Fruit fly (Drosophila melanogaster): ENCODE measurements around the gene CG12213.

Gene CG12213

dm6 chr3R:12016828-12017280 lies 49.4 kb upstream of the CG12213 start, which contains the start of the genes DCAF12 and Spt3 (continued):
- TF ChIP-seq Eip74EF (GFP tag; optimal IDR thresholded peaks at IDR 0.05), result no peak
- peak; percentile 51; the same call in 1 of the 2 replicates for TF ChIP-seq al (GFP tag; IDR thresholded peaks at IDR 0.05)
- no peak for TF ChIP-seq NFAT (GFP tag; IDR thresholded peaks at IDR 0.05)
- no peak for TF ChIP-seq Sox102F (GFP tag; optimal IDR thresholded peaks at IDR 0.05)
- TF ChIP-seq pzg (GFP tag; optimal IDR thresholded peaks at IDR 0.05), result peak; percentile 37
- TF ChIP-seq Xbp1 (GFP tag; optimal IDR thresholded peaks at IDR 0.05), result peak; percentile 50
- peak; percentile 58; the same call in 1 of the 2 replicates for TF ChIP-seq CG4404 (GFP tag; IDR thresholded peaks at IDR 0.05)
- peak; percentile 36 for TF ChIP-seq Deaf1 (tag; optimal IDR thresholded peaks at IDR 0.05)
- TF ChIP-seq MBD-R2 (GFP tag; IDR thresholded peaks at IDR 0.05), result peak; percentile 92
- TF ChIP-seq hb (GFP tag; IDR thresholded peaks at IDR 0.05; ENCODE audit: partially characterized antibody), result peak; percentile 94
- no peak for TF ChIP-seq CG11560 (tag; IDR thresholded peaks at IDR 0.05)
- TF ChIP-seq CG16815 (GFP tag; optimal IDR thresholded peaks at IDR 0.05), result peak; percentile 12
- TF ChIP-seq CG9437 (GFP tag; optimal IDR thresholded peaks at IDR 0.05), result peak; percentile 74
- no peak for TF ChIP-seq CG12942 (GFP tag; optimal IDR thresholded peaks at IDR 0.05)
- peak; percentile 48 for TF ChIP-seq Blimp-1 (GFP tag; optimal IDR thresholded peaks at IDR 0.05)
- TF ChIP-seq CG1832 (GFP tag; optimal IDR thresholded peaks at IDR 0.05), result no peak
- peak; percentile 56 for TF ChIP-seq Aef1 (GFP tag; IDR thresholded peaks at IDR 0.05)
- TF ChIP-seq CG30403 (GFP tag; optimal IDR thresholded peaks at IDR 0.05), result peak; percentile 33
- peak; percentile 90 for TF ChIP-seq Opbp (GFP tag; IDR thresholded peaks at IDR 0.05; ENCODE audit: partially characterized antibody)
- peak; percentile 79 for TF ChIP-seq grau (tag; optimal IDR thresholded peaks at IDR 0.05)
- TF ChIP-seq CG4617 (GFP tag; optimal IDR thresholded peaks at IDR 0.05; ENCODE audit: borderline replicate concordance), result peak; percentile 44
- no peak for TF ChIP-seq CG13123 (GFP tag; optimal IDR thresholded peaks at IDR 0.05)
- peak; percentile 98 for TF ChIP-seq Scr (GFP tag; IDR thresholded peaks at IDR 0.05; ENCODE audit: partially characterized antibody)
- TF ChIP-seq CG2120 (GFP tag; optimal IDR thresholded peaks at IDR 0.05), result peak; percentile 32
- TF ChIP-seq trem (tag; optimal IDR thresholded peaks at IDR 0.05), result peak; percentile 85
- 0 out of 2 replicates have a peak, but pooled peaks have one; percentile 25 for TF ChIP-seq Dref (GFP tag; IDR thresholded peaks at IDR 0.05)
- TF ChIP-seq pum (GFP tag; optimal IDR thresholded peaks at IDR 0.05), result no peak
- TF ChIP-seq nerfin-2 (GFP tag; IDR thresholded peaks at IDR 0.05; ENCODE audit: partially characterized antibody), result peak; percentile 70
- peak; percentile 82 for TF ChIP-seq stwl (tag; optimal IDR thresholded peaks at IDR 0.05)
- no peak for TF ChIP-seq sc (optimal IDR thresholded peaks at IDR 0.05)
- peak; percentile 29 for TF ChIP-seq sc (GFP tag; optimal IDR thresholded peaks at IDR 0.05)
- TF ChIP-seq H2.0 (GFP tag; IDR thresholded peaks at IDR 0.05), result 0 out of 2 replicates have a peak, but pooled peaks have one; percentile 23
- peak; percentile 22 for TF ChIP-seq fd3F (GFP tag; optimal IDR thresholded peaks at IDR 0.05)
- no peak for TF ChIP-seq Fer3 (tag; optimal IDR thresholded peaks at IDR 0.05)
- peak; percentile 85 for TF ChIP-seq CG9932 (GFP tag; IDR thresholded peaks at IDR 0.05)
- 0 out of 3 replicates have a peak, but pooled peaks have one; percentile 58 for TF ChIP-seq ken (GFP tag; IDR thresholded peaks at IDR 0.05)
- no peak for TF ChIP-seq zf30C (GFP tag; optimal IDR thresholded peaks at IDR 0.05)
- peak; percentile 60 for TF ChIP-seq CG12659 (GFP tag; optimal IDR thresholded peaks at IDR 0.05)
- no peak for TF ChIP-seq ttk (GFP tag; IDR thresholded peaks at IDR 0.05)
- TF ChIP-seq bcd (GFP tag; optimal IDR thresholded peaks at IDR 0.05), result peak; percentile 57
- TF ChIP-seq CG10267 (tag; optimal IDR thresholded peaks at IDR 0.05), result peak; percentile 70
- no peak for TF ChIP-seq Adf1 (GFP tag; IDR thresholded peaks at IDR 0.05)
- TF ChIP-seq CG3281 (GFP tag; optimal IDR thresholded peaks at IDR 0.05), result peak; percentile 63
- peak; percentile 10; the same call in 1 of the 2 replicates for TF ChIP-seq Rx (GFP tag; IDR thresholded peaks at IDR 0.05)
- no peak for TF ChIP-seq so (GFP tag; IDR thresholded peaks at IDR 0.05)
- peak; percentile 69 for TF ChIP-seq CG30020 (tag; optimal IDR thresholded peaks at IDR 0.05)
- TF ChIP-seq NC2α (GFP tag; optimal IDR thresholded peaks at IDR 0.05), result no peak
- TF ChIP-seq CG8478 (optimal IDR thresholded peaks at IDR 0.05), result no peak
- peak; percentile 27 for TF ChIP-seq CG8290 (GFP tag; optimal IDR thresholded peaks at IDR 0.05)
- TF ChIP-seq CG8290 (tag; optimal IDR thresholded peaks at IDR 0.05), result no peak
- TF ChIP-seq bbx (GFP tag; IDR thresholded peaks at IDR 0.05; ENCODE audit: partially characterized antibody), result peak; percentile 83
